Worm (Caenorhabditis elegans): ENCODE measurements around the gene F40G9.15.

- TF ChIP-seq ceh-2 (tag; optimal IDR thresholded peaks at IDR 0.05) (no peak), pros-1 (tag; optimal IDR thresholded peaks at IDR 0.05) (no peak), ztf-16 (tag; optimal IDR thresholded peaks at IDR 0.05) (no peak), ttx-3 (tag; optimal IDR thresholded peaks at IDR 0.05) (no peak), pha-2 (tag; optimal IDR thresholded peaks at IDR 0.05) (no peak), ceh-19 (GFP tag; optimal IDR thresholded peaks at IDR 0.05) (no peak), fkh-10 (GFP tag; optimal IDR thresholded peaks at IDR 0.05) (no peak), ceh-30 (tag; optimal IDR thresholded peaks at IDR 0.05) (no peak), ama-1 (optimal IDR thresholded peaks at IDR 0.05) (no peak), sox-2 (GFP tag; IDR thresholded peaks at IDR 0.05) (no peak), ceh-6 (GFP tag; optimal IDR thresholded peaks at IDR 0.05) (no peak)
Observed at ce11 chrIII:191803-192202, 9.6 kb downstream of the F40G9.15 start, which contains the start of gene sec-20.

All from whole organism, late embryonic.